Worm (Caenorhabditis elegans) whole organism, L4/young adult: ENCODE data around the gene odr-7.

Experiments
- W03F9.2 ChIP-seq: fragments of 150-350 bp; optimal IDR thresholded peaks from 2 replicates; lab custom pipeline; 2014; ENCODE audit warnings: missing biosample characterization, missing genetic modification characterization
- dao-5 ChIP-seq: sonication (generic microtip); optimal IDR thresholded peaks from 2 replicates; lab custom pipeline; 2016; ENCODE audit warnings: missing genotype, missing genetic modification characterization, moderate library complexity, missing compliant biosample characterization
- him-1 ChIP-seq: sonication (generic microtip); optimal IDR thresholded peaks from 2 replicates; lab custom pipeline; 2016; ENCODE audit warnings: missing genotype, missing genetic modification reagents, missing genetic modification characterization, missing compliant biosample characterization

- TF ChIP-seq dao-5 (tag; lab: Kevin White, UChicago) (no peak), him-1 (tag; lab: Kevin White, UChicago) (no peak), W03F9.2 (tag; lab: Kevin White, UChicago) (no peak)
Observed at ce11 chrX:12430309-12430708, 31.1 kb downstream of the odr-7 start, which contains the start of gene med-1.
